Worm (Caenorhabditis elegans) whole organism, L3 larva: ENCODE measurements around the gene srx-125.

ENCODE experiments used
- R02D3.7 ChIP-seq: fragments of 150-350 bp; optimal IDR thresholded peaks from 2 replicates; lab custom pipeline; 2014; ENCODE audit warnings: missing biosample characterization, missing genetic modification characterization
- ama-1 ChIP-seq: fragments of 150-350 bp; optimal IDR thresholded peaks from 2 replicates; lab custom pipeline; 2018
- ceh-82 ChIP-seq: fragments of 150-350 bp; optimal IDR thresholded peaks from 2 replicates; lab custom pipeline; 2014; ENCODE audit warnings: missing biosample characterization, missing genetic modification characterization
- daf-12 ChIP-seq: fragments of 150-350 bp; optimal IDR thresholded peaks from 2 replicates; lab custom pipeline; 2014; ENCODE audit warnings: missing biosample characterization, missing genetic modification reagents, missing genetic modification characterization
- elt-3 ChIP-seq, 3 experiments: fragments of 150-350 bp in 1 of 3; sonication (generic microtip) in 2 of 3; optimal IDR thresholded peaks; 2 replicates in 2 of 3; 4 replicates in 1 of 3; lab custom pipeline; 2014 to 2017; ENCODE audit warnings: missing biosample characterization in 3 of 3, missing genetic modification characterization in 3 of 3
- jun-1 ChIP-seq: fragments of 150-350 bp; optimal IDR thresholded peaks from 2 replicates; lab custom pipeline; 2014; ENCODE audit warnings: missing biosample characterization, missing genetic modification reagents, missing genetic modification characterization
- nfya-1 ChIP-seq: sonication (generic microtip); optimal IDR thresholded peaks from 2 replicates; lab custom pipeline; 2017; ENCODE audit warnings: missing genetic modification characterization, mild to moderate bottlenecking, missing compliant biosample characterization, antibody characterized with exemption, moderate library complexity; ENCODE audit not compliant: insufficient read depth
- nhr-11 ChIP-seq: fragments of 150-350 bp; optimal IDR thresholded peaks from 2 replicates; lab custom pipeline; 2014; ENCODE audit warnings: missing biosample characterization, missing genetic modification characterization
- nhr-12 ChIP-seq: fragments of 150-350 bp; optimal IDR thresholded peaks from 2 replicates; lab custom pipeline; 2014; ENCODE audit warnings: missing biosample characterization, missing genetic modification characterization
- nhr-237 ChIP-seq: fragments of 150-350 bp; optimal IDR thresholded peaks from 2 replicates; lab custom pipeline; 2014; ENCODE audit warnings: missing biosample characterization, missing genetic modification characterization
- pqm-1 ChIP-seq: fragments of 150-350 bp; optimal IDR thresholded peaks from 2 replicates; lab custom pipeline; 2017; ENCODE audit warnings: missing biosample characterization, missing genetic modification characterization, inconsistent platforms
- sea-2 ChIP-seq: fragments of 150-350 bp; sonication (generic microtip); optimal IDR thresholded peaks from 4 replicates; lab custom pipeline; 2014; ENCODE audit warnings: missing biosample characterization, missing genetic modification reagents, missing genetic modification characterization
- skn-1 ChIP-seq: fragments of 150-350 bp; optimal IDR thresholded peaks from 2 replicates; lab custom pipeline; 2014; ENCODE audit warnings: missing biosample characterization, missing genetic modification characterization
- snpc-4 ChIP-seq: fragments of 150-350 bp; optimal IDR thresholded peaks from 2 replicates; lab custom pipeline; 2014; ENCODE audit warnings: missing biosample characterization, missing genetic modification characterization

DNA sequence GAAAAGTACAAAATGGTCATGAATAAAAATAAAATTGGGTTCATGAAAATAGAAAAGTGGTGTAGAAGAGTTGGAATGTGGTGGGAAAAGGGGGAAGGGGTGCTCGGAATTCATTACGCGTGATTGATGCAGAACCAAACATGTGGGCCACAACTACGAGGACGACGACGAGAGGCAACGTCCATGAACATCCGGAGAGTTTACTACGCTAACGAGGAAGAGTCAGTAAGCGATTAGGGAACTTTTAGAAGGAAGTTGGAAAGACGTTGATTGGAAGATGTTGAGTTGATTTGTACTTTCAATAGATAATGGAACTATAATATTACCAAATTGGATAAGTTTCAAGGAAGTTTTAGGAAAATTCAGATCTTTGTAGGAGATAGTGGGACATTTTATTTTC is 34.5 kb downstream of the srx-125 start:
- TF ChIP-seq sea-2 (GFP tag; lab: Kevin White, UChicago) (no peak), skn-1 (no peak), R02D3.7 (tag; lab: Kevin White, UChicago) (no peak), elt-3 (tag; optimal IDR thresholded peaks at IDR 0.05; lab: Kevin White, UChicago) (no peak), snpc-4 (tag; lab: Kevin White, UChicago) (no peak), ceh-82 (tag; lab: Kevin White, UChicago) (no peak), daf-12 (tag; lab: Kevin White, UChicago) (no peak), ama-1 (no peak), pqm-1 (tag; lab: Kevin White, UChicago) (no peak), nfya-1 (tag; lab: Kevin White, UChicago) (no peak), jun-1 (tag; lab: Kevin White, UChicago) (no peak), nhr-237 (tag; lab: Kevin White, UChicago) (no peak), nhr-12 (no peak), nhr-11 (no peak)
